Worm (Caenorhabditis elegans) whole organism, L3 larva: ENCODE measurements around the gene mans-2.

Experiments
- R02D3.7 ChIP-seq: fragments of 150-350 bp; optimal IDR thresholded peaks from 2 replicates; lab custom pipeline; 2014; ENCODE audit warnings: missing biosample characterization, missing genetic modification characterization
- ZK546.5 ChIP-seq: sonication (generic microtip); optimal IDR thresholded peaks from 2 replicates; lab custom pipeline; 2017; ENCODE audit warnings: missing biosample characterization, missing genetic modification characterization
- ceh-16 ChIP-seq: sonication (generic microtip); optimal IDR thresholded peaks from 2 replicates; lab custom pipeline; 2017; ENCODE audit warnings: missing biosample characterization, missing genetic modification characterization
- ceh-9 ChIP-seq: sonication (generic microtip); optimal IDR thresholded peaks from 2 replicates; lab custom pipeline; 2018; ENCODE audit warnings: missing biosample characterization, missing genetic modification characterization
- elt-3 ChIP-seq, 3 experiments: fragments of 150-350 bp in 1 of 3; sonication (generic microtip) in 2 of 3; optimal IDR thresholded peaks; 2 replicates in 2 of 3; 4 replicates in 1 of 3; lab custom pipeline; 2014 to 2017; ENCODE audit warnings: missing biosample characterization in 3 of 3, missing genetic modification characterization in 3 of 3
- fkh-10 ChIP-seq: sonication (generic microtip); optimal IDR thresholded peaks from 2 replicates; lab custom pipeline; 2017; ENCODE audit warnings: missing biosample characterization, missing genetic modification reagents, missing genetic modification characterization
- lin-15B ChIP-seq: fragments of 150-350 bp; optimal IDR thresholded peaks from 2 replicates; lab custom pipeline; 2014; ENCODE audit warnings: missing biosample characterization, missing genetic modification characterization
- nhr-11 ChIP-seq: fragments of 150-350 bp; optimal IDR thresholded peaks from 2 replicates; lab custom pipeline; 2014; ENCODE audit warnings: missing biosample characterization, missing genetic modification characterization
- nhr-12 ChIP-seq: fragments of 150-350 bp; optimal IDR thresholded peaks from 2 replicates; lab custom pipeline; 2014; ENCODE audit warnings: missing biosample characterization, missing genetic modification characterization
- nhr-237 ChIP-seq: fragments of 150-350 bp; optimal IDR thresholded peaks from 2 replicates; lab custom pipeline; 2014; ENCODE audit warnings: missing biosample characterization, missing genetic modification characterization
- snpc-4 ChIP-seq: fragments of 150-350 bp; optimal IDR thresholded peaks from 2 replicates; lab custom pipeline; 2014; ENCODE audit warnings: missing biosample characterization, missing genetic modification characterization
- unc-62 ChIP-seq: fragments of 150-350 bp; sonication (generic microtip); optimal IDR thresholded peaks from 4 replicates; lab custom pipeline; 2014; ENCODE audit warnings: missing biosample characterization, missing genetic modification reagents, missing genetic modification characterization
- zag-1 ChIP-seq: fragments of 150-350 bp; optimal IDR thresholded peaks from 2 replicates; lab custom pipeline; 2014; ENCODE audit warnings: missing biosample characterization, missing genetic modification characterization

ce11 chrV:11933196-11934028 is 51.9 kb downstream of the mans-2 start, which contains the start of the genes aman-2 and F58H1.3:
- TF ChIP-seq fkh-10 (GFP tag; lab: Kevin White, UChicago) (no peak), ceh-9 (tag; lab: Kevin White, UChicago) (no peak), R02D3.7 (tag; lab: Kevin White, UChicago) (no peak), nhr-11 (tag; lab: Kevin White, UChicago) (no peak), elt-3 (tag; optimal IDR thresholded peaks at IDR 0.05; lab: Kevin White, UChicago) (no peak), nhr-237 (tag; lab: Kevin White, UChicago) (no peak), lin-15B (peak; percentile 55), zag-1 (tag; lab: Kevin White, UChicago) (no peak), ZK546.5 (tag; lab: Kevin White, UChicago) (no peak), nhr-12 (tag; lab: Kevin White, UChicago) (no peak), unc-62 (GFP tag; lab: Kevin White, UChicago) (no peak), snpc-4 (no peak), ceh-16 (tag; lab: Kevin White, UChicago) (no peak)
